Worm (Caenorhabditis elegans) whole organism, midembryonic: ENCODE results near the gene Y43F4B.10.

Source experiments
- T22C8.4 ChIP-seq: fragments of 200-800 bp; sonication (Bioruptor generic); IDR thresholded peaks from 2 replicates; pipeline ENCODE4 v1.3.6; 2022; ENCODE audit warnings: missing genetic modification characterization, missing compliant biosample characterization
- flt-1 ChIP-seq: fragments of 200-800 bp; sonication (Bioruptor generic); IDR thresholded peaks from 2 replicates; pipeline ENCODE4 v1.3.6; 2022; ENCODE audit warnings: missing genetic modification characterization, missing compliant biosample characterization
- klf-2 ChIP-seq: fragments of 200-800 bp; sonication (Bioruptor generic); conservative IDR thresholded peaks from 2 replicates; pipeline ENCODE4 v1.3.6; 2022; ENCODE audit warnings: missing genetic modification reagents, missing genetic modification characterization, missing compliant biosample characterization
- med-1 ChIP-seq: sonication (generic microtip); optimal IDR thresholded peaks from 2 replicates; lab custom pipeline; 2017; ENCODE audit warnings: missing genetic modification characterization, mild to moderate bottlenecking, missing compliant biosample characterization, antibody characterized with exemption, missing genetic modification reagents; ENCODE audit not compliant: insufficient read depth
- ref-1 ChIP-seq: fragments of 200-800 bp; sonication (Bioruptor generic); conservative IDR thresholded peaks from 2 replicates; pipeline ENCODE4 v1.3.6; 2022; ENCODE audit warnings: missing genetic modification reagents, missing genetic modification characterization, missing compliant biosample characterization
- ztf-23 ChIP-seq: fragments of 200-800 bp; sonication (Bioruptor generic); IDR thresholded peaks from 2 replicates; pipeline ENCODE4 v1.3.6; 2022; ENCODE audit warnings: missing genetic modification reagents, missing genetic modification characterization, missing compliant biosample characterization
- ztf-29 ChIP-seq: fragments of 200-800 bp; sonication (Bioruptor generic); IDR thresholded peaks from 2 replicates; pipeline ENCODE4 v1.3.6; 2022; ENCODE audit warnings: missing genetic modification reagents, missing genetic modification characterization, missing compliant biosample characterization

ce11 chrIII:13315071-13315470 is 1.2 kb downstream of the Y43F4B.10 start, which contains the start of gene dph-7:
- no peak for TF ChIP-seq klf-2
- no peak for TF ChIP-seq ref-1 (GFP tag; lab: Robert Waterston, UW)
- TF ChIP-seq ztf-23 = no peak
- no peak for TF ChIP-seq flt-1
- TF ChIP-seq T22C8.4 (GFP tag; lab: Robert Waterston, UW) = no peak
- TF ChIP-seq ztf-29 (GFP tag; lab: Robert Waterston, UW) = no peak
- TF ChIP-seq med-1 (GFP tag; lab: Kevin White, UChicago) = no peak
